Worm (Caenorhabditis elegans) whole organism, L1 larva: ENCODE data around the gene ZK1058.9.

Experiments
- C04F5.9 ChIP-seq: sonication (generic microtip); optimal IDR thresholded peaks from 2 replicates; lab custom pipeline; 2016; ENCODE audit warnings: missing genetic modification characterization, missing compliant biosample characterization
- aha-1 ChIP-seq: fragments of 150-350 bp; optimal IDR thresholded peaks from 2 replicates; lab custom pipeline; 2014; ENCODE audit warnings: missing biosample characterization, missing genetic modification characterization
- aly-2 ChIP-seq: fragments of 150-350 bp; optimal IDR thresholded peaks from 2 replicates; lab custom pipeline; 2014; ENCODE audit warnings: missing biosample characterization, missing genetic modification characterization
- blmp-1 ChIP-seq: fragments of 150-350 bp; optimal IDR thresholded peaks from 2 replicates; lab custom pipeline; 2014; ENCODE audit warnings: missing biosample characterization, missing genetic modification characterization
- ceh-8 ChIP-seq: fragments of 200-800 bp; sonication (Bioruptor generic); optimal IDR thresholded peaks from 2 replicates; lab custom pipeline; 2018; ENCODE audit warnings: mild to moderate bottlenecking, missing genetic modification characterization, moderate library complexity, missing compliant biosample characterization
- ceh-88 ChIP-seq: fragments of 200-800 bp; sonication (Bioruptor generic); IDR thresholded peaks from 2 replicates; pipeline ENCODE4 v1.3.6; 2022; ENCODE audit warnings: missing genetic modification characterization, missing compliant biosample characterization
- ceh-90 ChIP-seq: sonication (generic microtip); optimal IDR thresholded peaks from 2 replicates; lab custom pipeline; 2016; ENCODE audit warnings: missing genetic modification characterization, missing compliant biosample characterization
- ces-1 ChIP-seq: fragments of 150-350 bp; optimal IDR thresholded peaks from 2 replicates; lab custom pipeline; 2014; ENCODE audit warnings: missing biosample characterization, missing genetic modification reagents, missing genetic modification characterization
- dpl-1 ChIP-seq, 3 experiments: fragments of 150-350 bp in 2 of 3; sonication (generic microtip) in 1 of 3; optimal IDR thresholded peaks; 2 replicates each; lab custom pipeline; 2014 to 2017; ENCODE audit warnings: missing biosample characterization in 3 of 3, missing genetic modification characterization in 3 of 3, missing genetic modification reagents in 3 of 3
- efl-1 ChIP-seq, 4 experiments: fragments of 150-350 bp; optimal IDR thresholded peaks in 3 of 4; peaks in 1 of 4; 1 replicate in 1 of 4; 2 replicates in 3 of 4; lab custom pipeline; 2014; ENCODE audit warnings: missing biosample characterization in 2 of 4, missing genetic modification characterization in 2 of 4, missing genetic modification reagents in 2 of 4
- efl-3 ChIP-seq: fragments of 200-800 bp; sonication (Bioruptor generic); optimal IDR thresholded peaks from 2 replicates; lab custom pipeline; 2018; ENCODE audit warnings: mild to moderate bottlenecking, missing genetic modification characterization, missing compliant biosample characterization
- elt-2 ChIP-seq: sonication (generic microtip); optimal IDR thresholded peaks from 2 replicates; lab custom pipeline; 2016; ENCODE audit warnings: missing genetic modification characterization, mild to moderate bottlenecking, inconsistent platforms, missing compliant biosample characterization, missing genetic modification reagents
- fkh-10 ChIP-seq: sonication (generic microtip); optimal IDR thresholded peaks from 2 replicates; lab custom pipeline; 2017; ENCODE audit warnings: missing biosample characterization, missing genetic modification reagents, missing genetic modification characterization
- fkh-4 ChIP-seq: sonication (generic microtip); optimal IDR thresholded peaks from 2 replicates; lab custom pipeline; 2016; ENCODE audit warnings: missing compliant biosample characterization, missing genetic modification characterization, borderline replicate concordance
- fos-1 ChIP-seq: fragments of 150-350 bp; optimal IDR thresholded peaks from 2 replicates; lab custom pipeline; 2014; ENCODE audit warnings: missing biosample characterization, missing genetic modification characterization
- hlh-17 ChIP-seq: fragments of 200-800 bp; sonication (Bioruptor generic); optimal IDR thresholded peaks from 2 replicates; lab custom pipeline; 2018; ENCODE audit warnings: missing genetic modification characterization, mild to moderate bottlenecking, missing compliant biosample characterization, moderate library complexity, borderline replicate concordance
- hlh-4 ChIP-seq: sonication (generic microtip); optimal IDR thresholded peaks from 2 replicates; lab custom pipeline; 2016; ENCODE audit warnings: mild to moderate bottlenecking, missing genetic modification characterization, missing compliant biosample characterization
- lin-13 ChIP-seq: fragments of 150-350 bp; optimal IDR thresholded peaks from 2 replicates; lab custom pipeline; 2014; ENCODE audit warnings: missing biosample characterization, missing genetic modification reagents, missing genetic modification characterization
- lin-15B ChIP-seq: fragments of 150-350 bp; sonication (generic microtip); optimal IDR thresholded peaks from 3 replicates; lab custom pipeline; 2014; ENCODE audit warnings: missing biosample characterization, missing genetic modification characterization
- lin-35 ChIP-seq, 2 experiments: fragments of 150-350 bp; optimal IDR thresholded peaks; 2 replicates each; lab custom pipeline; 2014; ENCODE audit warnings: missing biosample characterization in 2 of 2, missing genetic modification characterization in 2 of 2, missing genetic modification reagents in 2 of 2
- lin-39 ChIP-seq: fragments of 150-350 bp; optimal IDR thresholded peaks from 2 replicates; lab custom pipeline; 2014; ENCODE audit warnings: missing biosample characterization, missing genetic modification reagents, missing genetic modification characterization
- lir-3 ChIP-seq: sonication (generic microtip); optimal IDR thresholded peaks from 2 replicates; lab custom pipeline; 2016; ENCODE audit warnings: mild to moderate bottlenecking, missing genetic modification characterization, moderate library complexity, missing compliant biosample characterization; ENCODE audit not compliant: poor library complexity
- lsy-2 ChIP-seq, 2 experiments: fragments of 150-350 bp; optimal IDR thresholded peaks; 2 replicates each; lab custom pipeline; 2014; ENCODE audit warnings: missing biosample characterization in 2 of 2, missing genetic modification characterization in 2 of 2
- mab-9 ChIP-seq: fragments of 200-800 bp; sonication (Bioruptor generic); IDR thresholded peaks from 2 replicates; pipeline ENCODE4 v1.3.6; 2022; ENCODE audit warnings: missing genetic modification reagents, missing genetic modification characterization, missing compliant biosample characterization
- mdl-1 ChIP-seq, 2 experiments: fragments of 150-350 bp; optimal IDR thresholded peaks; 2 replicates each; lab custom pipeline; 2014 to 2017; ENCODE audit warnings: missing biosample characterization in 2 of 2, missing genetic modification characterization in 2 of 2, inconsistent platforms in 1 of 2
- mep-1 ChIP-seq: fragments of 150-350 bp; optimal IDR thresholded peaks from 2 replicates; lab custom pipeline; 2014; ENCODE audit warnings: missing biosample characterization, missing genetic modification characterization
- nhr-11 ChIP-seq: fragments of 150-350 bp; optimal IDR thresholded peaks from 2 replicates; lab custom pipeline; 2014; ENCODE audit warnings: missing biosample characterization, missing genetic modification characterization
- nhr-12 ChIP-seq: sonication (generic microtip); optimal IDR thresholded peaks from 2 replicates; lab custom pipeline; 2017; ENCODE audit warnings: missing biosample characterization, missing genetic modification characterization
- nhr-19 ChIP-seq: fragments of 200-800 bp; sonication (Bioruptor generic); conservative IDR thresholded peaks from 2 replicates; pipeline ENCODE4 v1.3.6; 2022; ENCODE audit warnings: missing genetic modification characterization, missing compliant biosample characterization
- nhr-237 ChIP-seq: fragments of 150-350 bp; optimal IDR thresholded peaks from 2 replicates; lab custom pipeline; 2014; ENCODE audit warnings: missing biosample characterization, missing genetic modification characterization
- nhr-28 ChIP-seq: fragments of 150-350 bp; optimal IDR thresholded peaks from 2 replicates; lab custom pipeline; 2014; ENCODE audit warnings: missing biosample characterization, missing genetic modification characterization
- nhr-71 ChIP-seq: sonication (generic microtip); optimal IDR thresholded peaks from 2 replicates; lab custom pipeline; 2016; ENCODE audit warnings: mild to moderate bottlenecking, missing genetic modification characterization, moderate library complexity, missing compliant biosample characterization
- nhr-77 ChIP-seq: fragments of 150-350 bp; optimal IDR thresholded peaks from 2 replicates; lab custom pipeline; 2014; ENCODE audit warnings: missing biosample characterization, missing genetic modification characterization
- nhr-84 ChIP-seq: sonication (generic microtip); optimal IDR thresholded peaks from 2 replicates; lab custom pipeline; 2017; ENCODE audit warnings: missing biosample characterization, missing genetic modification characterization
- nhr-85 ChIP-seq: sonication (generic microtip); peaks from one replicate; lab custom pipeline; 2016; ENCODE audit warnings: missing genetic modification characterization, inconsistent platforms, missing compliant biosample characterization
- pax-3 ChIP-seq: fragments of 200-800 bp; sonication (Bioruptor generic); optimal IDR thresholded peaks from 2 replicates; lab custom pipeline; 2018; ENCODE audit warnings: mild to moderate bottlenecking, missing genetic modification characterization, moderate library complexity, missing compliant biosample characterization
- rnt-1 ChIP-seq: sonication (generic microtip); optimal IDR thresholded peaks from 2 replicates; lab custom pipeline; 2016; ENCODE audit warnings: mild to moderate bottlenecking, missing genetic modification characterization, moderate library complexity, missing compliant biosample characterization
- skn-1 ChIP-seq: fragments of 150-350 bp; optimal IDR thresholded peaks from 2 replicates; lab custom pipeline; 2014; ENCODE audit warnings: missing biosample characterization, missing genetic modification characterization
- snpc-4 ChIP-seq: fragments of 150-350 bp; optimal IDR thresholded peaks from 2 replicates; lab custom pipeline; 2014; ENCODE audit warnings: missing biosample characterization, missing genetic modification characterization
- snu-23 ChIP-seq: sonication (generic microtip); optimal IDR thresholded peaks from 2 replicates; lab custom pipeline; 2016; ENCODE audit warnings: missing genetic modification characterization, missing compliant biosample characterization
- sox-4 ChIP-seq: sonication (generic microtip); optimal IDR thresholded peaks from 2 replicates; lab custom pipeline; 2016; ENCODE audit warnings: missing genetic modification characterization, missing compliant biosample characterization
- sup-37 ChIP-seq: fragments of 200-800 bp; sonication (Bioruptor generic); optimal IDR thresholded peaks from 2 replicates; lab custom pipeline; 2018; ENCODE audit warnings: mild to moderate bottlenecking, missing genetic modification characterization, missing compliant biosample characterization
- swsn-7 ChIP-seq: sonication (generic microtip); optimal IDR thresholded peaks from 2 replicates; lab custom pipeline; 2016; ENCODE audit warnings: missing genetic modification characterization, missing compliant biosample characterization
- tlp-1 ChIP-seq: fragments of 150-350 bp; optimal IDR thresholded peaks from 2 replicates; lab custom pipeline; 2014; ENCODE audit warnings: missing biosample characterization, missing genetic modification characterization
- unc-30 ChIP-seq: sonication (generic microtip); optimal IDR thresholded peaks from 2 replicates; lab custom pipeline; 2017; ENCODE audit warnings: missing biosample characterization, missing genetic modification characterization
- unc-86 ChIP-seq: sonication (generic microtip); optimal IDR thresholded peaks from 2 replicates; lab custom pipeline; 2016; ENCODE audit warnings: missing genetic modification characterization, missing compliant biosample characterization
- xbp-1 ChIP-seq: sonication (generic microtip); optimal IDR thresholded peaks from 2 replicates; lab custom pipeline; 2016; ENCODE audit warnings: missing genetic modification characterization, missing compliant biosample characterization
- zip-4 ChIP-seq: fragments of 200-800 bp; sonication (Bioruptor generic); optimal IDR thresholded peaks from 2 replicates; lab custom pipeline; 2018; ENCODE audit warnings: mild to moderate bottlenecking, missing genetic modification characterization, moderate library complexity, missing compliant biosample characterization
- ztf-11 ChIP-seq, 2 experiments: sonication (generic microtip); optimal IDR thresholded peaks; 2 replicates each; lab custom pipeline; 2016 to 2017; ENCODE audit warnings: missing genetic modification characterization in 2 of 2, missing biosample characterization in 1 of 2, missing compliant biosample characterization in 1 of 2
- ztf-4 ChIP-seq: fragments of 150-350 bp; optimal IDR thresholded peaks from 2 replicates; lab custom pipeline; 2014; ENCODE audit warnings: missing biosample characterization, missing genetic modification characterization

Gene ZK1058.9

ce11 chrIII:3876197-3876897 lies 49.7 kb downstream of the ZK1058.9 start:
- TF ChIP-seq unc-30 (tag; lab: Kevin White, UChicago) (no peak), efl-3 (no peak), mab-9 (no peak), nhr-85 (tag; lab: Kevin White, UChicago) (peak; percentile 36), blmp-1 (tag; lab: Kevin White, UChicago) (peak; percentile 66), elt-2 (peak; percentile 52), nhr-71 (tag; lab: Kevin White, UChicago) (peak; percentile 30), pax-3 (no peak), efl-1 (optimal IDR thresholded peaks at IDR 0.05; lab: Kevin White, UChicago) (no peak), efl-1 (GFP tag; optimal IDR thresholded peaks at IDR 0.05 in 1 of 2; lab: Kevin White, UChicago) (peak in 1 of 2 experiments; percentile 66), lir-3 (tag; lab: Kevin White, UChicago) (no peak), ztf-4 (tag; lab: Kevin White, UChicago) (no peak), snpc-4 (tag; lab: Kevin White, UChicago) (no peak), snu-23 (GFP tag; lab: Kevin White, UChicago) (peak; percentile 10)

ce11 chrIII:3875608-3876007 lies 50.4 kb downstream of the ZK1058.9 start:
- TF ChIP-seq xbp-1 (tag; lab: Kevin White, UChicago) (no peak), lsy-2 (tag; optimal IDR thresholded peaks at IDR 0.05; lab: Kevin White, UChicago) (no peak), efl-3 (no peak), swsn-7 (tag; lab: Kevin White, UChicago) (no peak), nhr-28 (tag; lab: Kevin White, UChicago) (no peak), zip-4 (no peak), sup-37 (GFP tag; lab: Kevin White, UChicago) (no peak), pax-3 (no peak), ceh-90 (tag; lab: Kevin White, UChicago) (no peak), nhr-85 (tag; lab: Kevin White, UChicago) (peak; percentile 90), lin-15B (tag; lab: Kevin White, UChicago) (no peak), ztf-4 (tag; lab: Kevin White, UChicago) (no peak), ceh-8 (GFP tag; lab: Kevin White, UChicago) (no peak), rnt-1 (tag; lab: Kevin White, UChicago) (no peak), fkh-4 (no peak), sox-4 (tag; lab: Kevin White, UChicago) (no peak), lin-13 (GFP tag; lab: Kevin White, UChicago) (no peak), dpl-1 (GFP tag; optimal IDR thresholded peaks at IDR 0.05; lab: Kevin White, UChicago) (peak in 1 of 3 experiments; percentile 21), ceh-88 (no peak), nhr-12 (no peak), nhr-84 (tag; lab: Kevin White, UChicago) (no peak), nhr-77 (no peak), mep-1 (tag; lab: Kevin White, UChicago) (peak; percentile 61), tlp-1 (no peak), mdl-1 (tag; optimal IDR thresholded peaks at IDR 0.05; lab: Kevin White, UChicago) (peak in 1 of 2 experiments; percentile 68), nhr-11 (tag; lab: Kevin White, UChicago) (no peak), aly-2 (tag; lab: Kevin White, UChicago) (no peak), ces-1 (GFP tag; lab: Kevin White, UChicago) (no peak), fkh-10 (GFP tag; lab: Kevin White, UChicago) (no peak), hlh-17 (GFP tag; lab: Kevin White, UChicago) (no peak), nhr-71 (tag; lab: Kevin White, UChicago) (peak; percentile 70), aha-1 (tag; lab: Kevin White, UChicago) (no peak), hlh-4 (tag; lab: Kevin White, UChicago) (no peak), lin-35 (GFP tag; optimal IDR thresholded peaks at IDR 0.05; lab: Kevin White, UChicago) (peak in 1 of 2 experiments; percentile 80), C04F5.9 (no peak), unc-86 (no peak), nhr-237 (tag; lab: Kevin White, UChicago) (no peak), ztf-11 (tag; optimal IDR thresholded peaks at IDR 0.05; lab: Kevin White, UChicago) (no peak), nhr-19 (GFP tag; lab: Robert Waterston, UW) (peak; percentile 69), lir-3 (tag; lab: Kevin White, UChicago) (no peak), elt-2 (peak; percentile 44), skn-1 (tag; lab: Kevin White, UChicago) (no peak), lin-39 (tag; lab: Kevin White, UChicago) (no peak), fos-1 (no peak)
